Fruit fly (Drosophila melanogaster): Measurements from ENCODE around the gene alpha4GT1.

Gene alpha4GT1

DNA sequence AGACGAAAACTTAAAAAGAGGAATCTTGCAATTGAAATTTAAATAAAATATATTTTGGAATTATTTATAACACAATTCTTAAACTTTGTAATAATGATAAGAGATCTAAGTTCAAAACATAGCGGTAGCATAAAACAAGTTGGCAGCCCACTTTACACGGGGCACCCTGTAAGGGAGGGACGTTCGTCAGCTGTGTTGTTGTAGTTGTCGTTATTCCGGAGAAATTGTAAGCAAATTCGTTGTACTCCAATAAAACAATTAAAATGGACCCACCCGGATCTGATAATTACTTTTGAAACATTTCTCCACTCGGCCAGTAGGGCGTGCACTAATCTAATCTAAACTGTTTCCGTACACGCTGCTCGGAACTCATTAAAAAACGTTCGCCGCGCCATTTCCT is 7.4 kb upstream of the alpha4GT1 start, which contains the start of gene GABPI:
TSS of gene GABPI (plus strand) at position 190 of the 400 bp plus-strand sequence.
- TF ChIP-seq Snoo (tag; optimal IDR thresholded peaks at IDR 0.05) (peak; percentile 21), CG12605 (GFP tag; IDR thresholded peaks at IDR 0.05) (no peak)

DNA sequence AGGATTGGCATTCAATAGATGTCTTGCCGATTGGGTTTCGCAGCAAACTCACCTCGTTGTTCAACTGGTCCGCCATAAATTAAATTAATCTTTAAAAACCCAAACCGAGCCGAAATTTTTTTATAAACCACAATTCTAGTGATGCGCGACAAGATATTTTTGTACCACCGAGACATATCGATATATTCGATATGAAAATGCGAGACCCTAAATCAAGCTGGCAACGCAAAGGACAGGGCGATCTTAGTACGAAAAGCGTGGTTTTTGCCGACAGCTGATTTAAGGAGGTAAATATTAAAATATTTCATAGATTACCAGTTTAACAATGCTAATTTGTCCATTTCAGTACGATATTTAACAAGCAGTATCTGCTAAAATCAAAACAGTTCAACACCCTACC is 6.1 kb upstream of the alpha4GT1 start, which contains the start of the genes Sf3b2 and CG17219:
TSS of gene Sf3b2 (minus strand) at position 157 of the 400 bp plus-strand sequence.
TSS of gene CG17219 (plus strand) at position 242 of the 400 bp plus-strand sequence.
- no peak for TF ChIP-seq CG15710 (tag; optimal IDR thresholded peaks at IDR 0.05)
- no peak for TF ChIP-seq EcR (GFP tag; optimal IDR thresholded peaks at IDR 0.05)
- no peak for TF ChIP-seq CG17806 (tag; optimal IDR thresholded peaks at IDR 0.05)
- no peak for TF ChIP-seq CG12605 (GFP tag; IDR thresholded peaks at IDR 0.05)
- TF ChIP-seq rn (GFP tag; IDR thresholded peaks at IDR 0.05), result no peak
- TF ChIP-seq Snoo (tag; optimal IDR thresholded peaks at IDR 0.05), result no peak
- no peak for TF ChIP-seq CG8159 (tag; optimal IDR thresholded peaks at IDR 0.05)

DNA sequence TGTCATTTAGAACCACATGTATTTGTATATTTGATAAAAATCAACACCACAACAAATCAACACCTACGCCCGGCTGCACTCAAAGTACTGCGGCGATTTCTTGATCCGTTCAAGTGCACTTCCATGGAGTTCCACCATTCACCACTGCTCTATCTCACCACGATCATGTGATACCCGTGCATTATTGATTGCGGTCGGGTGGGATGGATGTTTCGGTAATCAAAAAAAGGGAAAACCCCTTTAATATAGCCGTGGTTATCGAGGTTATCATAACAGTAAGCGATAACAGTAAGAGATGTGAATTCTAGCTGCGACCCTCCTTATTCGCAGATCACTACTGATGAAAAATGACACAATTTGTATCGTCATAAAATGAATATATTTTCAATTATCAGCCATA is 4.7 kb downstream of the alpha4GT1 start, which contains the start of the genes CG17224 and CG17264:
TSS of gene CG17224 (minus strand) at position 97 of the 400 bp plus-strand sequence.
TSS of gene CG17264 (plus strand) at position 297 of the 400 bp plus-strand sequence.
- TF ChIP-seq CG32121 (GFP tag; IDR thresholded peaks at IDR 0.05), result no peak
- no peak for TF ChIP-seq gl (tag; optimal IDR thresholded peaks at IDR 0.05)
- no peak for TF ChIP-seq Ets98B (GFP tag; IDR thresholded peaks at IDR 0.05)
- no peak for TF ChIP-seq Pif1A (GFP tag; optimal IDR thresholded peaks at IDR 0.05)

DNA sequence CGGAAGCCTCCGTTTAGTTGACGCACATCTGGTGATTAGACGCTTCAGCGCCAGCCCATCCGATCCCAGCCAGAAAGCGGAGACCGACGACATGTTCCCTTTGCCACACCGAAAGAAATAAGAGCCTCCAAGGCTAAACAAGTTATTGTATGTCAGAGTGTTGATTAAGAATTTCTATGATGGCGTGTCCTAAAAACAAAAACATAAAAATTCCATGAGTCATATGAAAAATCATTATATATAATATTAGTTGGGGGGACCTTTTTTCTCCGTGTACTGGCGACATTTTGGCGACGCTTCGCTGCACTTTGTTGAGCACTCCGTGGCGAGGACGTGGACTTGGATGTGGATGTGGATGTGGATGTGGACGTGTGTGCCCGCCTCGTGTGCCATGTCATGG is 10.2 kb downstream of the alpha4GT1 start:
- TF ChIP-seq CG17806 (tag; optimal IDR thresholded peaks at IDR 0.05), result peak; percentile 59
- no peak for TF ChIP-seq D1 (tag; optimal IDR thresholded peaks at IDR 0.05)
- TF ChIP-seq CG12605 (GFP tag; IDR thresholded peaks at IDR 0.05), result peak; percentile 54; the same call in 1 of the 2 replicates
- TF ChIP-seq Pif1A (GFP tag; optimal IDR thresholded peaks at IDR 0.05), result peak; percentile 69
- TF ChIP-seq CG10348 (GFP tag; IDR thresholded peaks at IDR 0.05), result no peak
- peak; percentile 52 for TF ChIP-seq CG15710 (tag; optimal IDR thresholded peaks at IDR 0.05)
- TF ChIP-seq fd96Ca (GFP tag; IDR thresholded peaks at IDR 0.05), result peak; percentile 74; the same call in 2 of the 3 replicates
- TF ChIP-seq rn (GFP tag; IDR thresholded peaks at IDR 0.05), result no peak
- TF ChIP-seq CG9948 (tag; optimal IDR thresholded peaks at IDR 0.05), result peak; percentile 57
- no peak for TF ChIP-seq CG13204 (GFP tag; optimal IDR thresholded peaks at IDR 0.05)
- TF ChIP-seq CG34367 (tag; optimal IDR thresholded peaks at IDR 0.05), result peak; percentile 39
- peak; percentile 12 for TF ChIP-seq Snoo (tag; optimal IDR thresholded peaks at IDR 0.05)
- TF ChIP-seq CG8159 (tag; optimal IDR thresholded peaks at IDR 0.05), result no peak
- peak; percentile 69 for TF ChIP-seq CG32121 (GFP tag; IDR thresholded peaks at IDR 0.05)
- peak; percentile 44 for TF ChIP-seq Pif1B (GFP tag; optimal IDR thresholded peaks at IDR 0.05)
- peak; percentile 86 for TF ChIP-seq CG4496 (GFP tag; IDR thresholded peaks at IDR 0.05)
- TF ChIP-seq Ets98B (GFP tag; IDR thresholded peaks at IDR 0.05), result peak; percentile 80
- no peak for TF ChIP-seq gl (tag; optimal IDR thresholded peaks at IDR 0.05)
- TF ChIP-seq CG8301 (tag; optimal IDR thresholded peaks at IDR 0.05), result peak; percentile 67
- peak; percentile 81 for TF ChIP-seq CG14655 (GFP tag; optimal IDR thresholded peaks at IDR 0.05)
- no peak for TF ChIP-seq EcR (GFP tag; optimal IDR thresholded peaks at IDR 0.05)

DNA sequence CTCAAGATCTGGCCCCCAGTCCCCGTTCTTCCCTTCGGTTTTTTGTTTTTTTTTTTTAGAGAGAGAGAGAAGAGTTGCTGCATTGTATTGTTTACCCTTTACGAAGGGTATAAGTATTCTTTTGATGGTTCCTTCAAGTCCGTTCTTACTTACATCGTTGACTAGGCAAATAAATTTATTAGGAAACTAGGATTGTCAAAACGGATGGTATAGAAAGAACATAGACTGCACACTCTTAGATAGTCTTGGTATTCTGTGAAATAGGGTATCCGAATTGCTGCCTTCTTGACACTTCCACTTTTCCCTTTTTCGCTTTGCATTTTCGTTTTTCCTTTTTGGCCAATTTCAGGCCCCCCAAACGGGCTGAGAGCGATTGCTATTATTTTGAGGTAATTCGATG is 11.5 kb downstream of the alpha4GT1 start:
- TF ChIP-seq Snoo (tag; optimal IDR thresholded peaks at IDR 0.05) (peak; percentile 78), Ets98B (GFP tag; IDR thresholded peaks at IDR 0.05) (no peak), CG8301 (tag; optimal IDR thresholded peaks at IDR 0.05) (peak; percentile 38), CG8159 (tag; optimal IDR thresholded peaks at IDR 0.05) (peak; percentile 80), CG32121 (GFP tag; IDR thresholded peaks at IDR 0.05) (no peak), fd96Ca (GFP tag; IDR thresholded peaks at IDR 0.05) (peak; percentile 60; the same call in 2 of the 3 replicates), Pif1B (GFP tag; optimal IDR thresholded peaks at IDR 0.05) (peak; percentile 79), CG15710 (tag; optimal IDR thresholded peaks at IDR 0.05) (peak; percentile 73), CG12605 (GFP tag; IDR thresholded peaks at IDR 0.05) (no peak; the same call in 1 of the 2 replicates), CG13204 (GFP tag; optimal IDR thresholded peaks at IDR 0.05) (peak; percentile 22), CG10348 (GFP tag; IDR thresholded peaks at IDR 0.05) (no peak), rn (GFP tag; IDR thresholded peaks at IDR 0.05) (no peak), CG4496 (GFP tag; IDR thresholded peaks at IDR 0.05) (peak; percentile 60; the same call in 2 of the 3 replicates), EcR (GFP tag; optimal IDR thresholded peaks at IDR 0.05) (no peak), Pif1A (GFP tag; optimal IDR thresholded peaks at IDR 0.05) (peak; percentile 75), gl (tag; optimal IDR thresholded peaks at IDR 0.05) (peak; percentile 21), CG14655 (GFP tag; optimal IDR thresholded peaks at IDR 0.05) (peak; percentile 57), CG17806 (tag; optimal IDR thresholded peaks at IDR 0.05) (peak; percentile 70), D1 (tag; optimal IDR thresholded peaks at IDR 0.05) (no peak), CG34367 (tag; optimal IDR thresholded peaks at IDR 0.05) (peak; percentile 66), CG9948 (tag; optimal IDR thresholded peaks at IDR 0.05) (peak; percentile 57)

DNA sequence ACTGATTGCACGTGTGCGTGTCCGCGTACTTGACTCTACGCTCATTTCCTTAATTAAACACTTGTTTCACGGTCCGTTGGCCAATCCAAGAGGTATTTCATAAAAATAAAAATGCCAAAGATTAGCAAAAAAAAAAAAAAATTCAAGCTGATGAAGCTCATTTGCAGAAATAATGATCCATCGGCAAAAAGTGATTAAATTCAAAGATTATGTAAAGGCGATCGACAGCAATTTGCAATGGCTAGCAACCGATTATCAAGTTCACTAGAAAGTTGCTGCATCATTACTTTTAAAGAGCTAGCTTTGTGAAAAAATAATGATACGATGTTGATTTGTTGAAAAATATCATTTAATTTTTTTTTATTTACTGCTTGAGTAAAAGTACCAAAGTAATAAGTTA is 13.5 kb downstream of the alpha4GT1 start:
- no peak for TF ChIP-seq Pif1B (GFP tag; optimal IDR thresholded peaks at IDR 0.05)
- no peak for TF ChIP-seq CG13204 (GFP tag; optimal IDR thresholded peaks at IDR 0.05)
- TF ChIP-seq CG4496 (GFP tag; IDR thresholded peaks at IDR 0.05), result no peak
- no peak for TF ChIP-seq rn (GFP tag; IDR thresholded peaks at IDR 0.05)
- no peak for TF ChIP-seq CG17806 (tag; optimal IDR thresholded peaks at IDR 0.05)
- no peak for TF ChIP-seq EcR (GFP tag; optimal IDR thresholded peaks at IDR 0.05)
- TF ChIP-seq CG9948 (tag; optimal IDR thresholded peaks at IDR 0.05), result no peak
- TF ChIP-seq CG8159 (tag; optimal IDR thresholded peaks at IDR 0.05), result no peak
- TF ChIP-seq D1 (tag; optimal IDR thresholded peaks at IDR 0.05), result no peak
- no peak for TF ChIP-seq CG34367 (tag; optimal IDR thresholded peaks at IDR 0.05)
- TF ChIP-seq fd96Ca (GFP tag; IDR thresholded peaks at IDR 0.05), result no peak
